Fruit fly (Drosophila melanogaster): ENCODE data around the gene Rad17.

The Rad17 gene

DNA sequence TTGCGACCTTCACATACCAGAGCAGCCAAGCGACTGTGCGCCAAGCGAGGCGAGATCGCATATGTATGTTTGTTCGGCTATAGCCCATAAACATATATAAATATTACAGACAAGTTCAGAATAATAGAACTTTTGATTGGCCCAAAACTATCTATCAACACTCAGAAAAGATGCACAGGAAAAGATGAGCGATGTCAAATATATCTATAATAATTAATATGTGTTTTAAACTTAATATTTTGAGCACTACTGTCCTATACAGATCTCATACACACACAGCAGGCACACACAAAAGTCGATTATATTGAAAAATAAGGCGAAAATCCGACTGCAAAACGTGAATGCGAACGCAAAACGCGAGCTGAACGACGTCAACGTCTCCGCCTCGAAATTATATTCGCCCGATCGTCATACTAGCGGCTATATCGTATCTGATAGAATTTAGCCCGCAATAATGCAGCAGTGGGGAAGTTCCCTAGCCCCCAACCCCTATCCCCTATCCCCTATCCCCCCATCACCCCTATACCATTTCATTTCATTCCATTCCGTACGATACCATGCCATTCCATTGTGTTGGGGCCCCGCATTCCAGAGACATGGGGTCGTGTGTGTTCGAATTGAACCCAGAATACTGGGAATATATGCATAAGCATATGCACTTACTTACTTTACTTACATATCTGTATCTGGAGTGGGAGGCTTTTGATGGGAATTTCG lies 48.6 kb upstream of the Rad17 start (continued):
- TF ChIP-seq CG10669 (GFP tag; optimal IDR thresholded peaks at IDR 0.05), result peak; percentile 43
- peak; percentile 29 for TF ChIP-seq OdsH (GFP tag; optimal IDR thresholded peaks at IDR 0.05)
- no peak for TF ChIP-seq Eip93F (GFP tag; optimal IDR thresholded peaks at IDR 0.05)
- TF ChIP-seq eg (GFP tag; IDR thresholded peaks at IDR 0.05), result peak; percentile 68; the same call in 2 of the 3 replicates
- no peak for TF ChIP-seq fd85E (GFP tag; optimal IDR thresholded peaks at IDR 0.05)
- peak; percentile 54 for TF ChIP-seq acj6 (GFP tag; optimal IDR thresholded peaks at IDR 0.05)
- peak; percentile 22 for TF ChIP-seq CG9139 (GFP tag; optimal IDR thresholded peaks at IDR 0.05)
- TF ChIP-seq Sox15 (GFP tag; optimal IDR thresholded peaks at IDR 0.05), result peak; percentile 27
- no peak for TF ChIP-seq CG4318 (GFP tag; optimal IDR thresholded peaks at IDR 0.05)
- peak; percentile 46; the same call in 1 of the 3 replicates for TF ChIP-seq CG6163 (GFP tag; IDR thresholded peaks at IDR 0.05)
- no peak for TF ChIP-seq CG6276 (GFP tag; optimal IDR thresholded peaks at IDR 0.05)
- no peak for TF ChIP-seq salr (GFP tag; optimal IDR thresholded peaks at IDR 0.05)
- peak; percentile 1 for TF ChIP-seq CG7368 (GFP tag; optimal IDR thresholded peaks at IDR 0.05)
- TF ChIP-seq CG10631 (GFP tag; optimal IDR thresholded peaks at IDR 0.05), result peak; percentile 12
- TF ChIP-seq CG15336 (GFP tag; IDR thresholded peaks at IDR 0.05), result peak; percentile 66
- TF ChIP-seq dsx (GFP tag; optimal IDR thresholded peaks at IDR 0.05; ENCODE audit: poor library complexity, severe bottlenecking), result peak; percentile 14
- no peak for TF ChIP-seq dac (GFP tag; optimal IDR thresholded peaks at IDR 0.05)
- TF ChIP-seq CG6854 (GFP tag; optimal IDR thresholded peaks at IDR 0.05), result no peak
- peak; percentile 26 for TF ChIP-seq CG1621 (tag; optimal IDR thresholded peaks at IDR 0.05)

dm6 chr3R:14710673-14711072 lies 47.7 kb upstream of the Rad17 start:
- TF ChIP-seq CG4318 (GFP tag; optimal IDR thresholded peaks at IDR 0.05) (no peak), Eip78C (GFP tag) (no peak), acj6 (GFP tag; optimal IDR thresholded peaks at IDR 0.05) (no peak), pdm3 (GFP tag; optimal IDR thresholded peaks at IDR 0.05) (no peak), dac (GFP tag; optimal IDR thresholded peaks at IDR 0.05) (no peak), Sox15 (GFP tag; optimal IDR thresholded peaks at IDR 0.05) (no peak), CG11294 (GFP tag; IDR thresholded peaks at IDR 0.05) (no peak)

- peak; percentile 30 for TF ChIP-seq svp (GFP tag)
- TF ChIP-seq Eip75B (GFP tag; optimal IDR thresholded peaks at IDR 0.05), result no peak
These were observed 46.5 kb upstream of the Rad17 start for dm6 chr3R:14709480-14709984.

dm6 chr3R:14708948-14709385 lies 46.0 kb upstream of the Rad17 start:
- TF ChIP-seq Eip93F (GFP tag; optimal IDR thresholded peaks at IDR 0.05) (peak; percentile 42), CG4318 (GFP tag; optimal IDR thresholded peaks at IDR 0.05) (no peak), fkh (GFP tag; optimal IDR thresholded peaks at IDR 0.05) (peak; percentile 87), ss (GFP tag; optimal IDR thresholded peaks at IDR 0.05) (peak in 1 of 2 experiments; percentile 12), Hr38 (GFP tag; optimal IDR thresholded peaks at IDR 0.05) (no peak), CG3919 (GFP tag; optimal IDR thresholded peaks at IDR 0.05) (peak; percentile 3), CG6854 (GFP tag; optimal IDR thresholded peaks at IDR 0.05) (peak; percentile 25), salr (GFP tag; optimal IDR thresholded peaks at IDR 0.05) (no peak), CG16779 (tag; optimal IDR thresholded peaks at IDR 0.05) (peak; percentile 16), Sox102F (GFP tag; optimal IDR thresholded peaks at IDR 0.05) (no peak), CG3032 (tag; optimal IDR thresholded peaks at IDR 0.05) (no peak), Sox14 (GFP tag; optimal IDR thresholded peaks at IDR 0.05) (no peak), Lpt (GFP tag; optimal IDR thresholded peaks at IDR 0.05) (no peak), Eip78C (GFP tag) (peak; percentile 80), Blimp-1 (GFP tag; optimal IDR thresholded peaks at IDR 0.05) (no peak), spab (GFP tag; optimal IDR thresholded peaks at IDR 0.05) (no peak), vri (GFP tag; optimal IDR thresholded peaks at IDR 0.05) (peak; percentile 48), svp (GFP tag) (peak; percentile 91)

Measured in whole organism, prepupa.